Fruit fly (Drosophila melanogaster): Measurements from ENCODE around the gene Tom20.

DNA sequence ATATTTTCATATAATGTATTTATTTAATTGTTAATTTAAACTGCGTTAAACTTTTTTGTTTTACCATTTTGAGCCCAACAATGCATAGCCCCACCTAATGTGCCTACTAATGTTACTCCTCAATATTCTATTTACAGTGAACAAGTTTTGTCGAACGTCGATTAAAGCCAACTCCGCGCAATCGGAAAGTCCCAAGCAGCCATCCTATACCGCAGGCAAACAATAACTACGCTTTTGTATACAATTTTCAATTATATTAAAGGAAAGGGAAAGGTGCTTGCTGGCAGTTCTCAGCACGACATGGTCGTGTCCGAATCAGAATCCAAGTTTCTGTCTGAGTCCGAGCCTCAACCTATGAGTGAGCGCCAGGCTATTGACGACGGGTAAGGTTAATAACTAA is 19.1 kb upstream of the Tom20 start, which contains the start of gene CG17732:
- TF ChIP-seq psq (optimal IDR thresholded peaks at IDR 0.05), result no peak
- no peak for TF ChIP-seq Sin3A (optimal IDR thresholded peaks at IDR 0.05)
- no peak for TF ChIP-seq Myc (optimal IDR thresholded peaks at IDR 0.05)
- TF ChIP-seq h (optimal IDR thresholded peaks at IDR 0.05), result no peak
- TF ChIP-seq insv (optimal IDR thresholded peaks at IDR 0.05), result no peak
- no peak for TF ChIP-seq ttk (optimal IDR thresholded peaks at IDR 0.05)

Measured in Kc167 (cell line).